Worm (Caenorhabditis elegans): ENCODE data around the gene Y40B10B.1.

DNA sequence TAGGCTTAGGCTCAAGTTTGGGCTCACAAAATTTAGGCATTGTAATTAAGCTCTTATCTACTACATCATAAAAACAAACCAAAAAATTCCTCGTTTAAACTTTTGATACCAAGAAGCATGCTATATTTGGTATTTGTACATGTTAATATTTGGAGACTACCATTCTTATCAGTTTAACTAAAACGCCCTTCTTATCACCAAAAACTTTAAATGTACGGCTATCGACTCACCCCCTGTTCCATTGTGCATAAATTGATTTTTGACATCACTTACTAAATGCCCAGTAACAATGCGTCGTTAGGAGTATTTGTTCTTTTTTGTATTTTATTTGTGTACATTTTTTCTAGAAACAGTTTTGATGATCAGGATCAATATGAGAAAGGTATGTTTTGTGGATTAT, 34.3 kb downstream of the Y40B10B.1 start, which contains the start of gene T06A1.5:
- no peak for TF ChIP-seq egl-27 (tag; optimal IDR thresholded peaks at IDR 0.05)
- TF ChIP-seq lin-39 (tag; optimal IDR thresholded peaks at IDR 0.05), result no peak
- no peak for TF ChIP-seq snpc-1.2 (GFP tag; IDR thresholded peaks at IDR 0.05)

All from whole organism, L4 larva.